Worm (Caenorhabditis elegans): Measurements from ENCODE around the gene pafo-1.

DNA sequence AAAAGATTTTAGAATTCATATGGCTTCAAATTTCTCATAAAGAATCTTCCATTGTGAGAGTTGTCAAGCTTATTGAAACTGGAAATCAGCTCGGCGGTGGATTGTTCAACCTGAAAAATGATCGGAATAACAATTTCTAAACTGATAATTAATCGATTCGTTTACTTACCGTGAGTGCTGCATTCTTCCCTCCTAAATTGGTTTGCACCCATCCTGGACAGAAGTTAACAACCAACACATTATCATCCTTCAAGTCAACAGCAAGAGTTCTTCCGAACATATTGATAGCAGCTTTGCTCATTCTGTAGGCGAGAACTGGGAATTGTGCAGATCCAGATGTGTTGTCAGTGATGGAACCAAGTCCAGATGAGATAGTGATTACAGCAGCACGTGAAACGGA is 6.4 kb upstream of the pafo-1 start:
- TF ChIP-seq somi-1 (GFP tag; optimal IDR thresholded peaks at IDR 0.05) = no peak
- TF ChIP-seq ama-1 (optimal IDR thresholded peaks at IDR 0.05) = no peak
- no peak for TF ChIP-seq ama-1 (GFP tag; optimal IDR thresholded peaks at IDR 0.05)
- TF ChIP-seq attf-6 (GFP tag; IDR thresholded peaks at IDR 0.05) = no peak
- TF ChIP-seq die-1 (tag; optimal IDR thresholded peaks at IDR 0.05) = no peak
